Fruit fly (Drosophila melanogaster): Measurements from ENCODE around the gene fu.

- TF ChIP-seq ovo (GFP tag; optimal IDR thresholded peaks at IDR 0.05) (no peak), kay (GFP tag; ENCODE audit: borderline replicate concordance) (no peak), cic (GFP tag; optimal IDR thresholded peaks at IDR 0.05) (no peak), Crg-1 (GFP tag; optimal IDR thresholded peaks at IDR 0.05) (no peak), CG12768 (GFP tag; optimal IDR thresholded peaks at IDR 0.05) (no peak), bab1 (GFP tag; optimal IDR thresholded peaks at IDR 0.05) (no peak), CG7045 (GFP tag; optimal IDR thresholded peaks at IDR 0.05) (no peak), Clk (GFP tag; optimal IDR thresholded peaks at IDR 0.05) (no peak), cnc (optimal IDR thresholded peaks at IDR 0.05) (no peak), CG5204 (GFP tag; optimal IDR thresholded peaks at IDR 0.05) (no peak), CG33017 (tag; optimal IDR thresholded peaks at IDR 0.05) (no peak), toe (GFP tag; optimal IDR thresholded peaks at IDR 0.05) (no peak)
These were observed 26.9 kb downstream of the fu start for dm6 chrX:18684504-18684903.

Data from whole organism, adult.